Worm (Caenorhabditis elegans) whole organism, late embryonic: ENCODE data around the gene kvs-1.

Experiments used
- che-1 ChIP-seq: sonication (generic microtip); optimal IDR thresholded peaks from 2 replicates; lab custom pipeline; 2016; ENCODE audit warnings: mild to moderate bottlenecking, missing genetic modification characterization, missing compliant biosample characterization
- hlh-13 ChIP-seq: fragments of 200-800 bp; sonication (Bioruptor generic); optimal IDR thresholded peaks from 2 replicates; lab custom pipeline; 2018; ENCODE audit warnings: mild to moderate bottlenecking, missing genetic modification characterization, missing compliant biosample characterization
- hlh-30 ChIP-seq: sonication (generic microtip); optimal IDR thresholded peaks from 2 replicates; lab custom pipeline; 2017; ENCODE audit warnings: antibody characterized with exemption, missing genetic modification characterization, missing compliant biosample characterization; ENCODE audit not compliant: insufficient read depth

Gene kvs-1

DNA sequence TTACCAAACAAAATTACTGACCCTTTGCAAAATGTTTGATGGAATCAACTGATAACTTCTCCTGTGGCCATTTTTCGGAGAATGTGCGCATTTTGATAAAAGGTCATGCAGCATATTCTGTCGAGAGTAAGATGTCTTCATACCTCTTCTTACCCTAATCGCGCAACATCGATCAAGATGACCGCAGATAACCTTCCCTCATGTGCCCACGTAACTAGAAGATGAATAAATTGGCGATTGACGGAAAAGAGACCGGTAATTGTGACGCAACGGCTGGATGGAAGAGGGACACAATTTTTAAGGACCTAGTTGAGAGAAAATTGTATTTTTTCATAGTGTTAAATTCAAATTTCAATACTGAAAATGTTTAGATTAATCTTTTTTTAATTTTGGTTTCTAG, 66.1 kb downstream of the kvs-1 start:
- TF ChIP-seq hlh-13 (GFP tag; lab: Kevin White, UChicago) (no peak), che-1 (tag; lab: Kevin White, UChicago) (no peak), hlh-30 (tag; lab: Kevin White, UChicago) (no peak)
